Fruit fly (Drosophila melanogaster) whole organism, adult: ENCODE measurements around the gene Ugt35D1.

Experiments used
- CG11617 ChIP-seq: fragments of 200-800 bp; sonication (Bioruptor generic); optimal IDR thresholded peaks from 2 replicates; lab custom pipeline; 2017; ENCODE audit warnings: mild to moderate bottlenecking, missing biosample characterization, missing genetic modification reagents, missing genetic modification characterization
- CG12768 ChIP-seq: fragments of 200-800 bp; sonication (Bioruptor generic); optimal IDR thresholded peaks from 2 replicates; lab custom pipeline; 2017; ENCODE audit warnings: missing biosample characterization, missing genetic modification characterization, mild to moderate bottlenecking, moderate library complexity, missing genetic modification reagents
- CG14711 ChIP-seq: fragments of 200-800 bp; sonication (Bioruptor generic); optimal IDR thresholded peaks from 2 replicates; lab custom pipeline; 2018; ENCODE audit warnings: missing biosample characterization, mild to moderate bottlenecking, missing genetic modification characterization, moderate library complexity
- CG1620 ChIP-seq: fragments of 200-800 bp; sonication (Bioruptor generic); optimal IDR thresholded peaks from 2 replicates; lab custom pipeline; 2016; ENCODE audit warnings: missing biosample characterization, missing genetic modification characterization
- CG33017 ChIP-seq: fragments of 200-800 bp; sonication (Bioruptor generic); optimal IDR thresholded peaks from 2 replicates; lab custom pipeline; 2018; ENCODE audit warnings: missing biosample characterization, mild to moderate bottlenecking, missing genetic modification characterization, moderate library complexity
- CG5204 ChIP-seq: fragments of 200-800 bp; sonication (Bioruptor generic); optimal IDR thresholded peaks from 2 replicates; lab custom pipeline; 2016; ENCODE audit warnings: missing biosample characterization, missing genetic modification characterization
- CG7045 ChIP-seq: fragments of 200-800 bp; sonication (Bioruptor generic); optimal IDR thresholded peaks from 2 replicates; lab custom pipeline; 2017; ENCODE audit warnings: missing biosample characterization, mild to moderate bottlenecking, missing genetic modification characterization
- CG7101 ChIP-seq: fragments of 200-800 bp; sonication (Bioruptor generic); optimal IDR thresholded peaks from 2 replicates; lab custom pipeline; 2018; ENCODE audit warnings: missing biosample characterization, mild to moderate bottlenecking, missing genetic modification characterization, moderate library complexity
- kay ChIP-seq: fragments of 200-800 bp; sonication (Bioruptor generic); peaks from one replicate; lab custom pipeline; 2016; ENCODE audit warnings: missing biosample characterization, missing genetic modification characterization, borderline replicate concordance
- tj ChIP-seq: fragments of 200-800 bp; sonication (Bioruptor generic); optimal IDR thresholded peaks from 3 replicates; lab custom pipeline; 2017; ENCODE audit warnings: missing biosample characterization, mild to moderate bottlenecking, missing genetic modification characterization, moderate library complexity
- toe ChIP-seq: fragments of 200-800 bp; sonication (Bioruptor generic); optimal IDR thresholded peaks from 2 replicates; lab custom pipeline; 2016; ENCODE audit warnings: missing biosample characterization, missing genetic modification characterization

dm6 chr3R:31395222-31395831, at the start of gene Ugt35D1, which contains the start of gene Gcn2:
- TF ChIP-seq CG11617 (GFP tag; lab: Kevin White, UChicago) (no peak), kay (GFP tag; lab: Kevin White, UChicago) (no peak), CG7045 (GFP tag; lab: Kevin White, UChicago) (no peak), CG14711 (no peak), CG1620 (GFP tag; lab: Kevin White, UChicago) (no peak), toe (GFP tag; lab: Kevin White, UChicago) (no peak), CG5204 (GFP tag; lab: Kevin White, UChicago) (no peak), tj (GFP tag; lab: Kevin White, UChicago) (no peak), CG33017 (tag; lab: Kevin White, UChicago) (no peak), CG12768 (GFP tag; lab: Kevin White, UChicago) (no peak), CG7101 (tag; lab: Kevin White, UChicago) (no peak)
